Worm (Caenorhabditis elegans): Measurements from ENCODE around the gene C33H5.2.
A peak's percentile ranks its signal among the peaks of the same experiment; 100 is the strongest.

C33H5.2 gene

ce11 chrIV:7763748-7764147, 41.1 kb upstream of the C33H5.2 start, which contains the start of the genes C46A5.6 and C46A5.1:
Gene C46A5.6 (minus strand): TSS chrIV:7763848.
Gene C46A5.1 (plus strand): TSS chrIV:7763931.
- TF ChIP-seq nhr-111 (GFP tag; optimal IDR thresholded peaks at IDR 0.05) (no peak), nhr-6 (tag; optimal IDR thresholded peaks at IDR 0.05) (no peak), tag-97 (GFP tag; IDR thresholded peaks at IDR 0.05) (no peak), lin-29 (GFP tag; IDR thresholded peaks at IDR 0.05) (no peak), jun-1 (tag; optimal IDR thresholded peaks at IDR 0.05) (no peak), F26F4.8 (GFP tag; conservative IDR thresholded peaks at IDR 0.05) (no peak), T20F7.1 (GFP tag; optimal IDR thresholded peaks at IDR 0.05) (no peak), duxl-1 (tag; optimal IDR thresholded peaks at IDR 0.05; ENCODE audit: poor library complexity) (no peak), egl-27 (tag; optimal IDR thresholded peaks at IDR 0.05) (no peak), lin-15B (tag; optimal IDR thresholded peaks at IDR 0.05) (no peak), rbr-2 (tag; optimal IDR thresholded peaks at IDR 0.05) (no peak), mep-1 (tag; optimal IDR thresholded peaks at IDR 0.05) (no peak), hlh-30 (tag; optimal IDR thresholded peaks at IDR 0.05; ENCODE audit: insufficient read depth) (no peak), spr-3 (GFP tag; optimal IDR thresholded peaks at IDR 0.05) (no peak), F49E8.2 (tag; optimal IDR thresholded peaks at IDR 0.05; ENCODE audit: borderline replicate concordance) (no peak)

ce11 chrIV:7764319-7764718, 40.5 kb upstream of the C33H5.2 start:
- TF ChIP-seq snpc-1.2 (GFP tag; IDR thresholded peaks at IDR 0.05) (peak; percentile 67; the same call in 1 of the 2 replicates), lin-38 (GFP tag; IDR thresholded peaks at IDR 0.05) (0 out of 2 replicates have a peak, but pooled peaks have one; percentile 5), unc-62 (GFP tag; optimal IDR thresholded peaks at IDR 0.05 in 1 of 2) (peak in 1 of 2 experiments; percentile 73), unc-62 (tag; optimal IDR thresholded peaks at IDR 0.05) (no peak), nhr-41 (GFP tag; IDR thresholded peaks at IDR 0.05) (no peak), nhr-77 (tag; optimal IDR thresholded peaks at IDR 0.05) (no peak)

DNA sequence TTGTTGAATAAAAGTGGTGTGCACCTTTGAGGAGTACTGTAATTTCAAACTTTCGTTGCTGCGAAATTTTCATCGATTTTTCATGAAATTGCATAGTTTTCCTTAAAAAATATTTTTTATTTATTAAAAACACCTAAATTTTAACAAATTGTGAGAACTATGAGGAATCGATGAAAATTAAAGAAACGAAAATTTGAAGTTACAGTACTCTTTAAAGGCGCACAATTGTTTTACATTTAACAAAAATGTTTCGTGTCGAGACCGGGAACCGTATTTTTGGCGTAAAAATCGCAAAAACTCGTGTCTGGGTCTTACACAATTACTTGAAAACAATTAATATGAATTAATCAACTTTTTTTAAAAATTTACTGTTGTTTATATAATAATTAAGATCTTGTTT, 34.7 kb upstream of the C33H5.2 start, which contains the start of gene rdl-1:
rdl-1 (minus strand) TSS at position 101 of the 400 bp plus-strand sequence.
- no peak for TF ChIP-seq dmd-8 (GFP tag; IDR thresholded peaks at IDR 0.05)
- TF ChIP-seq ceh-82 (tag; optimal IDR thresholded peaks at IDR 0.05) = no peak
- TF ChIP-seq lin-38 (GFP tag; IDR thresholded peaks at IDR 0.05) = no peak
- TF ChIP-seq ZK546.5 (tag; optimal IDR thresholded peaks at IDR 0.05) = no peak
- TF ChIP-seq vab-7 (GFP tag; IDR thresholded peaks at IDR 0.05) = no peak
- TF ChIP-seq tra-1 (GFP tag; IDR thresholded peaks at IDR 0.05) = no peak
- no peak for TF ChIP-seq madf-5 (GFP tag; IDR thresholded peaks at IDR 0.05)
- no peak for TF ChIP-seq hlh-30 (tag; optimal IDR thresholded peaks at IDR 0.05; ENCODE audit: insufficient read depth)

DNA sequence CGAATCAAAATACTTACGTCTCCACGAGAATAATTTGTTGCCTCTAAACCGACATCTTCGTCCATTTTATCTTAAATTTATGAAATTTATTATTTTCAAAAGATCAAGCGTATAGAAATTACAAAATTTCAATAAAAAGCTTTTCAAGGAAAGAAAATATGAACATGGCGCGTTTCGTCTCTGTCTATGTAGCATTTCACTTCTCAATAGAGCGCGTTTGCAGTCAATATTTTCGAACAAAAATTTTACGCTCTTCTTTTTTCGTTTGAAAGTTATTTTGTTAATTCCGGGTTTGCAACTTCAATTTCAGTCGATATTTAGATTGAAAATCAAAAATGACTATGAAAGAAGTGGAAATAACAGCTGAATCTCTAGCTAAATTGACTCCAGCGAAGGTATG, 30.6 kb upstream of the C33H5.2 start, which contains the start of the genes hcf-1 and swd-2.2:
hcf-1 (minus strand) TSS at position 70 of the 400 bp plus-strand sequence.
swd-2.2 (plus strand) TSS at position 206 of the 400 bp plus-strand sequence.
- peak in 1 of 2 experiments; percentile 63 for TF ChIP-seq lsy-2 (tag; optimal IDR thresholded peaks at IDR 0.05)
- TF ChIP-seq nhr-11 (tag; optimal IDR thresholded peaks at IDR 0.05) = no peak
- peak; percentile 93 for TF ChIP-seq lin-38 (GFP tag; IDR thresholded peaks at IDR 0.05)
- peak; percentile 43 for TF ChIP-seq mes-2 (tag; optimal IDR thresholded peaks at IDR 0.05; ENCODE audit: poor library complexity, severe bottlenecking)
- TF ChIP-seq unc-39 (tag; optimal IDR thresholded peaks at IDR 0.05) = no peak
- no peak for TF ChIP-seq ceh-20 (GFP tag; IDR thresholded peaks at IDR 0.05)
- peak; percentile 47 for TF ChIP-seq T20F7.1 (GFP tag; optimal IDR thresholded peaks at IDR 0.05)
- peak; percentile 50 for TF ChIP-seq aha-1 (tag)
- TF ChIP-seq dmd-8 (GFP tag; IDR thresholded peaks at IDR 0.05) = no peak
- peak; percentile 58 for TF ChIP-seq dpl-1 (GFP tag; optimal IDR thresholded peaks at IDR 0.05)
- peak; percentile 8 for TF ChIP-seq nhr-77 (tag; optimal IDR thresholded peaks at IDR 0.05)
- TF ChIP-seq madf-5 (GFP tag; IDR thresholded peaks at IDR 0.05) = no peak
- no peak for TF ChIP-seq nhr-41 (GFP tag; IDR thresholded peaks at IDR 0.05)
- no peak for TF ChIP-seq vab-7 (GFP tag; IDR thresholded peaks at IDR 0.05)
- no peak for TF ChIP-seq snpc-1.2 (GFP tag; IDR thresholded peaks at IDR 0.05)
- TF ChIP-seq nhr-28 (tag; optimal IDR thresholded peaks at IDR 0.05) = peak; percentile 22
- no peak for TF ChIP-seq nhr-48 (tag; optimal IDR thresholded peaks at IDR 0.05)
